Worm (Caenorhabditis elegans) whole organism, L4 larva: Measurements from ENCODE around the gene F26F4.2.

ENCODE experiments used
- F37D6.2 ChIP-seq: sonication (generic microtip); optimal IDR thresholded peaks from 2 replicates; lab custom pipeline; 2016; ENCODE audit warnings: mild to moderate bottlenecking, missing genetic modification characterization, missing compliant biosample characterization
- F49E8.2 ChIP-seq: sonication (generic microtip); optimal IDR thresholded peaks from 2 replicates; lab custom pipeline; 2016; ENCODE audit warnings: missing compliant biosample characterization, mild to moderate bottlenecking, missing genetic modification characterization, borderline replicate concordance
- R02D3.7 ChIP-seq: fragments of 150-350 bp; sonication (generic microtip); optimal IDR thresholded peaks from 3 replicates; lab custom pipeline; 2014; ENCODE audit warnings: missing biosample characterization, missing genetic modification characterization
- T20F7.1 ChIP-seq: fragments of 200-800 bp; sonication (Bioruptor generic); optimal IDR thresholded peaks from 2 replicates; lab custom pipeline; 2018; ENCODE audit warnings: mild to moderate bottlenecking, missing genetic modification characterization, missing compliant biosample characterization
- Y105C5A.15 ChIP-seq: fragments of 200-800 bp; sonication (Bioruptor generic); IDR thresholded peaks from 2 replicates; pipeline ENCODE4 v1.3.6; 2022; ENCODE audit warnings: missing genetic modification characterization, missing compliant biosample characterization
- Y75B8A.6 ChIP-seq: fragments of 200-800 bp; sonication (Bioruptor generic); IDR thresholded peaks from 2 replicates; pipeline ENCODE4 v1.3.6; 2022; ENCODE audit warnings: missing genetic modification reagents, missing genetic modification characterization, missing compliant biosample characterization
- ZK337.2 ChIP-seq: fragments of 200-800 bp; sonication (Bioruptor generic); IDR thresholded peaks from 2 replicates; pipeline ENCODE4 v1.3.6; 2022; ENCODE audit warnings: missing genetic modification reagents, missing genetic modification characterization, missing compliant biosample characterization
- aly-2 ChIP-seq: sonication (generic microtip); optimal IDR thresholded peaks from 2 replicates; lab custom pipeline; 2018; ENCODE audit warnings: missing biosample characterization, missing genetic modification characterization
- arid-1 ChIP-seq: fragments of 200-800 bp; sonication (Bioruptor generic); conservative IDR thresholded peaks from 2 replicates; pipeline ENCODE4 v1.3.6; 2022; ENCODE audit warnings: missing genetic modification reagents, missing genetic modification characterization, missing compliant biosample characterization
- ceh-28 ChIP-seq: fragments of 150-350 bp; optimal IDR thresholded peaks from 2 replicates; lab custom pipeline; 2014; ENCODE audit warnings: missing biosample characterization, missing genetic modification reagents, missing genetic modification characterization
- ceh-44 ChIP-seq: fragments of 200-800 bp; sonication (Bioruptor generic); IDR thresholded peaks from 2 replicates; pipeline ENCODE4 v1.3.6; 2022; ENCODE audit warnings: missing genetic modification reagents, missing genetic modification characterization, missing compliant biosample characterization
- ceh-82 ChIP-seq: sonication (generic microtip); optimal IDR thresholded peaks from 2 replicates; lab custom pipeline; 2017; ENCODE audit warnings: missing biosample characterization, missing genetic modification characterization
- cey-2 ChIP-seq: sonication (generic microtip); optimal IDR thresholded peaks from 3 replicates; lab custom pipeline; 2017; ENCODE audit warnings: missing genetic modification characterization, mild to moderate bottlenecking, missing compliant biosample characterization, antibody characterized with exemption, borderline replicate concordance; ENCODE audit not compliant: insufficient read depth
- daf-12 ChIP-seq: fragments of 150-350 bp; optimal IDR thresholded peaks from 2 replicates; lab custom pipeline; 2014; ENCODE audit warnings: missing biosample characterization, missing genetic modification reagents, missing genetic modification characterization
- dmd-6 ChIP-seq: fragments of 200-800 bp; sonication (Bioruptor generic); IDR thresholded peaks from 2 replicates; pipeline ENCODE4 v1.3.6; 2022; ENCODE audit warnings: missing genetic modification reagents, missing genetic modification characterization, missing compliant biosample characterization
- dmd-8 ChIP-seq: fragments of 200-800 bp; sonication (Bioruptor generic); IDR thresholded peaks from 2 replicates; pipeline ENCODE4 v1.3.6; 2022; ENCODE audit warnings: missing genetic modification characterization, missing compliant biosample characterization
- dmd-9 ChIP-seq: fragments of 200-800 bp; sonication (Bioruptor generic); IDR thresholded peaks from 2 replicates; pipeline ENCODE4 v1.3.6; 2022; ENCODE audit warnings: missing genetic modification reagents, missing genetic modification characterization, missing compliant biosample characterization
- dpl-1 ChIP-seq: fragments of 150-350 bp; optimal IDR thresholded peaks from 2 replicates; lab custom pipeline; 2014; ENCODE audit warnings: missing biosample characterization, missing genetic modification reagents, missing genetic modification characterization
- egl-27 ChIP-seq: sonication (generic microtip); optimal IDR thresholded peaks from 3 replicates; lab custom pipeline; 2017; ENCODE audit warnings: missing biosample characterization, missing genetic modification reagents, missing genetic modification characterization
- fkh-10 ChIP-seq: fragments of 150-350 bp; optimal IDR thresholded peaks from 2 replicates; lab custom pipeline; 2014; ENCODE audit warnings: missing biosample characterization, missing genetic modification reagents, missing genetic modification characterization
- fos-1 ChIP-seq: fragments of 150-350 bp; optimal IDR thresholded peaks from 2 replicates; lab custom pipeline; 2014; ENCODE audit warnings: missing biosample characterization, missing genetic modification characterization
- hlh-30 ChIP-seq: sonication (generic microtip); optimal IDR thresholded peaks from 2 replicates; lab custom pipeline; 2017; ENCODE audit warnings: antibody characterized with exemption, mild to moderate bottlenecking, missing genetic modification characterization, missing compliant biosample characterization; ENCODE audit not compliant: insufficient read depth
- hmg-1.1 ChIP-seq: fragments of 200-800 bp; sonication (Bioruptor generic); IDR thresholded peaks from 2 replicates; pipeline ENCODE4 v1.3.6; 2022; ENCODE audit warnings: missing genetic modification reagents, missing genetic modification characterization, missing compliant biosample characterization
- jun-1 ChIP-seq: fragments of 150-350 bp; optimal IDR thresholded peaks from 2 replicates; lab custom pipeline; 2014; ENCODE audit warnings: missing biosample characterization, missing genetic modification reagents, missing genetic modification characterization
- lin-1 ChIP-seq: fragments of 200-800 bp; sonication (Bioruptor generic); IDR thresholded peaks from 2 replicates; pipeline ENCODE4 v1.3.6; 2022; ENCODE audit warnings: missing genetic modification reagents, missing genetic modification characterization, missing compliant biosample characterization
- lin-15B ChIP-seq: fragments of 150-350 bp; sonication (generic microtip); optimal IDR thresholded peaks from 3 replicates; lab custom pipeline; 2014; ENCODE audit warnings: missing biosample characterization, missing genetic modification characterization
- lin-29 ChIP-seq: fragments of 200-800 bp; sonication (Bioruptor generic); IDR thresholded peaks from 2 replicates; pipeline ENCODE4 v1.3.6; 2022; ENCODE audit warnings: missing genetic modification reagents, missing genetic modification characterization, missing compliant biosample characterization
- lin-38 ChIP-seq: fragments of 200-800 bp; sonication (Bioruptor generic); IDR thresholded peaks from 2 replicates; pipeline ENCODE4 v1.3.6; 2022; ENCODE audit warnings: missing genetic modification reagents, missing genetic modification characterization, missing compliant biosample characterization
- lsy-2 ChIP-seq, 2 experiments: fragments of 150-350 bp in 1 of 2; sonication (generic microtip) in 1 of 2; optimal IDR thresholded peaks; 2 replicates each; lab custom pipeline; 2014 to 2017; ENCODE audit warnings: missing biosample characterization in 2 of 2, missing genetic modification characterization in 2 of 2
- mdl-1 ChIP-seq, 2 experiments: fragments of 150-350 bp in 1 of 2; sonication (generic microtip) in 1 of 2; optimal IDR thresholded peaks; 2 replicates each; lab custom pipeline; 2014 to 2017; ENCODE audit warnings: missing biosample characterization in 2 of 2, missing genetic modification characterization in 2 of 2
- mdt-29 ChIP-seq: fragments of 200-800 bp; sonication (Bioruptor generic); IDR thresholded peaks from 2 replicates; pipeline ENCODE4 v1.3.6; 2022; ENCODE audit warnings: missing genetic modification reagents, missing genetic modification characterization, missing compliant biosample characterization
- mep-1 ChIP-seq: fragments of 150-350 bp; sonication (generic microtip); optimal IDR thresholded peaks from 3 replicates; lab custom pipeline; 2014; ENCODE audit warnings: missing biosample characterization, missing genetic modification characterization
- mes-2 ChIP-seq: sonication (generic microtip); optimal IDR thresholded peaks from 2 replicates; lab custom pipeline; 2016; ENCODE audit warnings: missing genotype, mild to moderate bottlenecking, missing genetic modification characterization, missing compliant biosample characterization; ENCODE audit not compliant: poor library complexity, severe bottlenecking
- nhr-10 ChIP-seq: fragments of 150-350 bp; optimal IDR thresholded peaks from 2 replicates; lab custom pipeline; 2014; ENCODE audit warnings: missing biosample characterization, missing genetic modification characterization
- nhr-111 ChIP-seq: fragments of 200-800 bp; sonication (Bioruptor generic); optimal IDR thresholded peaks from 2 replicates; lab custom pipeline; 2018; ENCODE audit warnings: mild to moderate bottlenecking, missing genetic modification characterization, missing compliant biosample characterization
- nhr-28 ChIP-seq: fragments of 150-350 bp; optimal IDR thresholded peaks from 2 replicates; lab custom pipeline; 2014; ENCODE audit warnings: missing biosample characterization, missing genetic modification characterization
- nhr-41 ChIP-seq: fragments of 200-800 bp; sonication (Bioruptor generic); IDR thresholded peaks from 2 replicates; pipeline ENCODE4 v1.3.6; 2022; ENCODE audit warnings: missing genetic modification reagents, missing genetic modification characterization, missing compliant biosample characterization
- nhr-6 ChIP-seq: fragments of 150-350 bp; optimal IDR thresholded peaks from 2 replicates; lab custom pipeline; 2014; ENCODE audit warnings: missing biosample characterization, missing genetic modification characterization
- nhr-77 ChIP-seq: fragments of 150-350 bp; optimal IDR thresholded peaks from 2 replicates; lab custom pipeline; 2014; ENCODE audit warnings: missing biosample characterization, missing genetic modification characterization
- pha-4 ChIP-seq, 2 experiments: fragments of 150-350 bp in 1 of 2; fragments of 200-800 bp in 1 of 2; sonication (Bioruptor generic) in 1 of 2; IDR thresholded peaks in 1 of 2; optimal IDR thresholded peaks in 1 of 2; 2 replicates each; pipeline versions ENCODE4 v1.3.6 to Lab custom; 2014 to 2022; ENCODE audit warnings: missing genetic modification characterization in 2 of 2, missing genetic modification reagents in 2 of 2, missing biosample characterization in 1 of 2, missing compliant biosample characterization in 1 of 2
- pqm-1 ChIP-seq: sonication (generic microtip); optimal IDR thresholded peaks from 2 replicates; lab custom pipeline; 2017; ENCODE audit warnings: missing biosample characterization, missing genetic modification characterization
- rbr-2 ChIP-seq: sonication (generic microtip); optimal IDR thresholded peaks from 2 replicates; lab custom pipeline; 2016; ENCODE audit warnings: missing genotype, missing genetic modification characterization, missing compliant biosample characterization
- snpc-1.2 ChIP-seq: fragments of 200-800 bp; sonication (Bioruptor generic); IDR thresholded peaks from 2 replicates; pipeline ENCODE4 v1.3.6; 2022; ENCODE audit warnings: missing genetic modification reagents, missing genetic modification characterization, missing compliant biosample characterization
- snpc-4 ChIP-seq: fragments of 150-350 bp; optimal IDR thresholded peaks from 2 replicates; lab custom pipeline; 2014; ENCODE audit warnings: missing biosample characterization, missing genetic modification characterization
- spr-1 ChIP-seq: sonication (generic microtip); optimal IDR thresholded peaks from 2 replicates; lab custom pipeline; 2016; ENCODE audit warnings: mild to moderate bottlenecking, missing genetic modification characterization, missing compliant biosample characterization
- spr-3 ChIP-seq: fragments of 200-800 bp; sonication (Bioruptor generic); optimal IDR thresholded peaks from 2 replicates; lab custom pipeline; 2018; ENCODE audit warnings: mild to moderate bottlenecking, missing genetic modification characterization, missing compliant biosample characterization
- unc-130 ChIP-seq: sonication (generic microtip); optimal IDR thresholded peaks from 2 replicates; lab custom pipeline; 2016; ENCODE audit warnings: missing genetic modification reagents, missing genetic modification characterization, missing compliant biosample characterization
- unc-39 ChIP-seq: sonication (generic microtip); optimal IDR thresholded peaks from 2 replicates; lab custom pipeline; 2017; ENCODE audit warnings: missing biosample characterization, missing genetic modification characterization
- zfp-2 ChIP-seq: sonication (generic microtip); optimal IDR thresholded peaks from 2 replicates; lab custom pipeline; 2016; ENCODE audit warnings: mild to moderate bottlenecking, missing genetic modification characterization, missing compliant biosample characterization
- zip-11 ChIP-seq: fragments of 200-800 bp; sonication (Bioruptor generic); IDR thresholded peaks from 2 replicates; pipeline ENCODE4 v1.3.6; 2022; ENCODE audit warnings: missing genetic modification characterization, missing compliant biosample characterization
- zip-2 ChIP-seq: fragments of 150-350 bp; optimal IDR thresholded peaks from 2 replicates; lab custom pipeline; 2014; ENCODE audit warnings: missing biosample characterization, missing genetic modification characterization
- ztf-11 ChIP-seq: fragments of 150-350 bp; optimal IDR thresholded peaks from 2 replicates; lab custom pipeline; 2014; ENCODE audit warnings: missing biosample characterization, missing genetic modification characterization

Gene F26F4.2

DNA sequence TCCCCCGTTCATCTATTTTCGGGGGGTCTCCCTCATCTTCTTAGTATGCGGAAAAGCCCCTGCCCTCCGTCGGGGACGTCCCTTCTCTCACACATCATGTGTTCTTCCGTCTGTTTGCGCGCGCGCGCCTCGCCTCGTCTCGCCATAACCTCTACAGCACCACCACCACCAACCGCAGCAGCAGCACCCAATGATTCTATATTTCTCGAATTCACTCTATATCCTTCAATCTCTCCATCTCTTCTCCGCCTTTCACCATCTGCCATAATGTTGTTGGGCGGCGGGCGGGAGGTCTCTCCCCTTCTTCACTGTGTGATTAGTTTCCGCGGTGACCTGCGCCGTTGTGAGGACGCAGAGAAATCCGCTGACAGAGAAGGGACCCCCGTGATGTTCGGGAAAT, 36.3 kb downstream of the F26F4.2 start (continued):
- no peak for TF ChIP-seq dmd-9 (GFP tag; lab: Robert Waterston, UW)
- no peak for TF ChIP-seq nhr-111
- TF ChIP-seq ceh-28 (tag; lab: Kevin White, UChicago) = no peak
- TF ChIP-seq pha-4 (GFP tag; IDR thresholded peaks at IDR 0.05; lab: Robert Waterston, UW) = no peak
- no peak for TF ChIP-seq pha-4 (tag; optimal IDR thresholded peaks at IDR 0.05; lab: Kevin White, UChicago)
- no peak for TF ChIP-seq arid-1 (GFP tag; lab: Robert Waterston, UW)
- TF ChIP-seq zip-11 = no peak
- TF ChIP-seq mdl-1 (tag; optimal IDR thresholded peaks at IDR 0.05; lab: Kevin White, UChicago) = peak; percentile 11 to 34
- no peak for TF ChIP-seq fos-1 (tag; lab: Kevin White, UChicago)
- TF ChIP-seq Y75B8A.6 (GFP tag; lab: Robert Waterston, UW) = no peak
- TF ChIP-seq ceh-82 (tag; lab: Kevin White, UChicago) = no peak
- no peak for TF ChIP-seq lin-29
- TF ChIP-seq unc-39 (tag; lab: Kevin White, UChicago) = no peak
- no peak for TF ChIP-seq ZK337.2 (GFP tag; lab: Robert Waterston, UW)
- no peak for TF ChIP-seq ceh-44 (GFP tag; lab: Robert Waterston, UW)
- TF ChIP-seq hmg-1.1 = peak; percentile 38; the same call in 1 of the 2 replicates
- no peak for TF ChIP-seq lin-38 (GFP tag; lab: Robert Waterston, UW)
- TF ChIP-seq zfp-2 (tag; lab: Kevin White, UChicago) = no peak
- TF ChIP-seq rbr-2 (tag; lab: Kevin White, UChicago) = peak; percentile 23
- TF ChIP-seq Y105C5A.15 (GFP tag; lab: Robert Waterston, UW) = no peak
- TF ChIP-seq mdt-29 (GFP tag; lab: Robert Waterston, UW) = no peak
- no peak for TF ChIP-seq egl-27 (tag; lab: Kevin White, UChicago)
- TF ChIP-seq spr-3 (GFP tag; lab: Kevin White, UChicago) = no peak
- TF ChIP-seq F37D6.2 (tag; lab: Kevin White, UChicago) = no peak
- TF ChIP-seq aly-2 (tag; lab: Kevin White, UChicago) = no peak
- TF ChIP-seq lin-15B = no peak
- no peak for TF ChIP-seq nhr-77 (tag; lab: Kevin White, UChicago)
- no peak for TF ChIP-seq ztf-11 (tag; lab: Kevin White, UChicago)
- TF ChIP-seq F49E8.2 (tag; lab: Kevin White, UChicago) = no peak
- TF ChIP-seq snpc-1.2 (GFP tag; lab: Robert Waterston, UW) = no peak
- peak; percentile 27 for TF ChIP-seq mep-1
- TF ChIP-seq R02D3.7 = no peak
- no peak for TF ChIP-seq nhr-10
- TF ChIP-seq dmd-8 (GFP tag; lab: Robert Waterston, UW) = no peak
- no peak for TF ChIP-seq zip-2
- no peak for TF ChIP-seq snpc-4 (tag; lab: Kevin White, UChicago)
- no peak for TF ChIP-seq nhr-41 (GFP tag; lab: Robert Waterston, UW)
- TF ChIP-seq mes-2 (tag; lab: Kevin White, UChicago) = peak; percentile 37
- TF ChIP-seq unc-130 = no peak
- TF ChIP-seq dpl-1 (GFP tag; lab: Kevin White, UChicago) = no peak
- no peak for TF ChIP-seq spr-1
- TF ChIP-seq fkh-10 (GFP tag; lab: Kevin White, UChicago) = no peak
- TF ChIP-seq hlh-30 = peak; percentile 82
- no peak for TF ChIP-seq T20F7.1
- TF ChIP-seq lsy-2 (tag; optimal IDR thresholded peaks at IDR 0.05; lab: Kevin White, UChicago) = no peak
- TF ChIP-seq nhr-6 (tag; lab: Kevin White, UChicago) = no peak
- TF ChIP-seq jun-1 (tag; lab: Kevin White, UChicago) = no peak
- no peak for TF ChIP-seq lin-1 (GFP tag; lab: Robert Waterston, UW)
- TF ChIP-seq nhr-28 (tag; lab: Kevin White, UChicago) = no peak
- no peak for TF ChIP-seq pqm-1 (tag; lab: Kevin White, UChicago)
- TF ChIP-seq dmd-6 (GFP tag; lab: Robert Waterston, UW) = no peak
- no peak for TF ChIP-seq cey-2 (tag; lab: Kevin White, UChicago)
- TF ChIP-seq daf-12 (tag; lab: Kevin White, UChicago) = no peak
